Fruit fly (Drosophila melanogaster): ENCODE data around the gene CG31698.

dm6 chr2L:3173740-3174139 lies at the start of gene CG31698, which contains the start of gene CG15404:
- no peak for TF ChIP-seq kay (GFP tag; ENCODE audit: borderline replicate concordance)
- TF ChIP-seq pad (GFP tag; optimal IDR thresholded peaks at IDR 0.05) = no peak
- TF ChIP-seq Crg-1 (GFP tag; optimal IDR thresholded peaks at IDR 0.05) = no peak
- no peak for TF ChIP-seq CG5204 (GFP tag; optimal IDR thresholded peaks at IDR 0.05)
- TF ChIP-seq cnc (optimal IDR thresholded peaks at IDR 0.05) = no peak
